Worm (Caenorhabditis elegans) whole organism, mixed stage, embryonic: ENCODE data around the gene cnnm-5.

Source experiments
- elt-1 ChIP-seq: sonication (generic microtip); optimal IDR thresholded peaks from 2 replicates; lab custom pipeline; 2017; ENCODE audit warnings: missing genetic modification characterization, mild to moderate bottlenecking, missing compliant biosample characterization, antibody characterized with exemption, moderate library complexity, borderline replicate concordance; ENCODE audit not compliant: insufficient read depth
- elt-3 ChIP-seq: fragments of 150-350 bp; optimal IDR thresholded peaks from 2 replicates; lab custom pipeline; 2014; ENCODE audit warnings: missing biosample characterization, missing genetic modification characterization
- lin-13 ChIP-seq: fragments of 150-350 bp; optimal IDR thresholded peaks from 2 replicates; lab custom pipeline; 2014; ENCODE audit warnings: missing biosample characterization, missing genetic modification characterization
- mls-2 ChIP-seq: sonication (generic microtip); optimal IDR thresholded peaks from 2 replicates; lab custom pipeline; 2016; ENCODE audit warnings: mild to moderate bottlenecking, missing genetic modification characterization, moderate library complexity, missing compliant biosample characterization
- nhr-237 ChIP-seq: fragments of 150-350 bp; optimal IDR thresholded peaks from 2 replicates; lab custom pipeline; 2014; ENCODE audit warnings: missing biosample characterization, missing genetic modification characterization
- ztf-11 ChIP-seq: fragments of 150-350 bp; optimal IDR thresholded peaks from 2 replicates; lab custom pipeline; 2014; ENCODE audit warnings: missing biosample characterization, missing genetic modification characterization

- TF ChIP-seq elt-3 (tag; lab: Kevin White, UChicago) (no peak), elt-1 (tag; lab: Kevin White, UChicago) (no peak), lin-13 (no peak), ztf-11 (no peak), mls-2 (no peak), nhr-237 (tag; lab: Kevin White, UChicago) (no peak)
Observed at ce11 chrIII:3874895-3875294, 45.9 kb upstream of the cnnm-5 start.
